Worm (Caenorhabditis elegans) whole organism, mixed stage, embryonic: Measurements from ENCODE around the gene C34F6.10.
A peak's percentile ranks its signal among the peaks of the same experiment; 100 is the strongest.

Source experiments
- M03D4.4 ChIP-seq: sonication (generic microtip); optimal IDR thresholded peaks from 2 replicates; lab custom pipeline; 2017; ENCODE audit warnings: mild to moderate bottlenecking, missing genetic modification characterization, missing compliant biosample characterization
- bed-3 ChIP-seq: fragments of 200-800 bp; sonication (Bioruptor generic); optimal IDR thresholded peaks from 3 replicates; lab custom pipeline; 2018; ENCODE audit warnings: mild to moderate bottlenecking, missing genetic modification characterization, moderate library complexity, missing compliant biosample characterization
- blmp-1 ChIP-seq: fragments of 150-350 bp; optimal IDR thresholded peaks from 2 replicates; lab custom pipeline; 2014; ENCODE audit warnings: missing biosample characterization, missing genetic modification characterization
- ceh-39 ChIP-seq: fragments of 150-350 bp; optimal IDR thresholded peaks from 2 replicates; lab custom pipeline; 2014; ENCODE audit warnings: missing biosample characterization, missing genetic modification characterization
- ceh-43 ChIP-seq: fragments of 200-800 bp; sonication (Bioruptor generic); optimal IDR thresholded peaks from 2 replicates; lab custom pipeline; 2018; ENCODE audit warnings: mild to moderate bottlenecking, missing genetic modification characterization, moderate library complexity, missing compliant biosample characterization
- ceh-83 ChIP-seq: fragments of 200-800 bp; sonication (Bioruptor generic); optimal IDR thresholded peaks from 2 replicates; lab custom pipeline; 2018; ENCODE audit warnings: mild to moderate bottlenecking, missing genetic modification characterization, missing compliant biosample characterization
- ces-1 ChIP-seq: fragments of 150-350 bp; optimal IDR thresholded peaks from 2 replicates; lab custom pipeline; 2014; ENCODE audit warnings: missing biosample characterization, missing genetic modification reagents, missing genetic modification characterization
- cnd-1 ChIP-seq: fragments of 200-800 bp; sonication (Bioruptor generic); optimal IDR thresholded peaks from 2 replicates; lab custom pipeline; 2018; ENCODE audit warnings: mild to moderate bottlenecking, missing genetic modification characterization, missing compliant biosample characterization
- drap-1 ChIP-seq: fragments of 200-800 bp; sonication (Bioruptor generic); optimal IDR thresholded peaks from 3 replicates; lab custom pipeline; 2018; ENCODE audit warnings: mild to moderate bottlenecking, missing genetic modification characterization, missing compliant biosample characterization
- elt-1 ChIP-seq: sonication (generic microtip); optimal IDR thresholded peaks from 2 replicates; lab custom pipeline; 2017; ENCODE audit warnings: missing genetic modification characterization, mild to moderate bottlenecking, missing compliant biosample characterization, antibody characterized with exemption, moderate library complexity, borderline replicate concordance; ENCODE audit not compliant: insufficient read depth
- elt-3 ChIP-seq: fragments of 150-350 bp; optimal IDR thresholded peaks from 2 replicates; lab custom pipeline; 2014; ENCODE audit warnings: missing biosample characterization, missing genetic modification characterization
- flh-1 ChIP-seq: fragments of 200-800 bp; sonication (Bioruptor generic); optimal IDR thresholded peaks from 2 replicates; lab custom pipeline; 2018; ENCODE audit warnings: mild to moderate bottlenecking, missing genetic modification characterization, moderate library complexity, missing compliant biosample characterization
- ham-2 ChIP-seq: fragments of 200-800 bp; sonication (Bioruptor generic); optimal IDR thresholded peaks from 2 replicates; lab custom pipeline; 2018; ENCODE audit warnings: mild to moderate bottlenecking, missing genetic modification characterization, missing compliant biosample characterization
- hlh-1 ChIP-seq: fragments of 150-350 bp; optimal IDR thresholded peaks from 2 replicates; lab custom pipeline; 2014; ENCODE audit warnings: missing biosample characterization, missing genetic modification reagents, missing genetic modification characterization
- lin-13 ChIP-seq: fragments of 150-350 bp; optimal IDR thresholded peaks from 2 replicates; lab custom pipeline; 2014; ENCODE audit warnings: missing biosample characterization, missing genetic modification characterization
- lin-32 ChIP-seq: fragments of 200-800 bp; sonication (Bioruptor generic); optimal IDR thresholded peaks from 2 replicates; lab custom pipeline; 2018; ENCODE audit warnings: mild to moderate bottlenecking, missing genetic modification characterization, missing compliant biosample characterization
- lsy-2 ChIP-seq: fragments of 150-350 bp; optimal IDR thresholded peaks from 2 replicates; lab custom pipeline; 2014; ENCODE audit warnings: missing biosample characterization, missing genetic modification characterization
- mab-5 ChIP-seq: fragments of 150-350 bp; optimal IDR thresholded peaks from 2 replicates; lab custom pipeline; 2014; ENCODE audit warnings: missing biosample characterization, missing genetic modification characterization
- mep-1 ChIP-seq: fragments of 150-350 bp; optimal IDR thresholded peaks from 2 replicates; lab custom pipeline; 2017; ENCODE audit warnings: missing biosample characterization, missing genetic modification reagents, missing genetic modification characterization, inconsistent platforms
- mls-2 ChIP-seq: sonication (generic microtip); optimal IDR thresholded peaks from 2 replicates; lab custom pipeline; 2016; ENCODE audit warnings: mild to moderate bottlenecking, missing genetic modification characterization, moderate library complexity, missing compliant biosample characterization
- nhr-12 ChIP-seq: fragments of 150-350 bp; optimal IDR thresholded peaks from 2 replicates; lab custom pipeline; 2014; ENCODE audit warnings: missing biosample characterization, missing genetic modification characterization
- nhr-2 ChIP-seq: fragments of 150-350 bp; optimal IDR thresholded peaks from 2 replicates; lab custom pipeline; 2014; ENCODE audit warnings: missing biosample characterization, missing genetic modification characterization
- nhr-237 ChIP-seq: fragments of 150-350 bp; optimal IDR thresholded peaks from 2 replicates; lab custom pipeline; 2014; ENCODE audit warnings: missing biosample characterization, missing genetic modification characterization
- nhr-28 ChIP-seq: fragments of 150-350 bp; optimal IDR thresholded peaks from 2 replicates; lab custom pipeline; 2014; ENCODE audit warnings: missing biosample characterization, missing genetic modification characterization
- nhr-76 ChIP-seq: sonication (generic microtip); optimal IDR thresholded peaks from 2 replicates; lab custom pipeline; 2017; ENCODE audit warnings: missing biosample characterization, missing genetic modification characterization
- pha-4 ChIP-seq: fragments of 150-350 bp; optimal IDR thresholded peaks from 2 replicates; lab custom pipeline; 2018; ENCODE audit warnings: missing biosample characterization, missing genetic modification reagents, missing genetic modification characterization
- sem-2 ChIP-seq: fragments of 200-800 bp; sonication (Bioruptor generic); optimal IDR thresholded peaks from 2 replicates; lab custom pipeline; 2018; ENCODE audit warnings: mild to moderate bottlenecking, missing genetic modification characterization, missing compliant biosample characterization
- snpc-4 ChIP-seq: fragments of 150-350 bp; optimal IDR thresholded peaks from 2 replicates; lab custom pipeline; 2014; ENCODE audit warnings: missing biosample characterization, missing genetic modification characterization
- sptf-1 ChIP-seq: sonication (generic microtip); optimal IDR thresholded peaks from 2 replicates; lab custom pipeline; 2017; ENCODE audit warnings: mild to moderate bottlenecking, missing genetic modification characterization, moderate library complexity, missing compliant biosample characterization
- tbx-8 ChIP-seq: fragments of 200-800 bp; sonication (Bioruptor generic); optimal IDR thresholded peaks from 2 replicates; lab custom pipeline; 2018; ENCODE audit warnings: mild to moderate bottlenecking, missing genetic modification characterization, moderate library complexity, missing compliant biosample characterization
- unc-120 ChIP-seq: sonication (generic microtip); optimal IDR thresholded peaks from 2 replicates; lab custom pipeline; 2017; ENCODE audit warnings: missing genetic modification characterization, missing compliant biosample characterization; ENCODE audit not compliant: poor library complexity, severe bottlenecking
- unc-39 ChIP-seq: fragments of 150-350 bp; optimal IDR thresholded peaks from 2 replicates; lab custom pipeline; 2014; ENCODE audit warnings: missing biosample characterization, missing genetic modification characterization
- unc-62 ChIP-seq: fragments of 150-350 bp; optimal IDR thresholded peaks from 2 replicates; lab custom pipeline; 2014; ENCODE audit warnings: missing biosample characterization, missing genetic modification reagents, missing genetic modification characterization
- zip-8 ChIP-seq: fragments of 150-350 bp; optimal IDR thresholded peaks from 2 replicates; lab custom pipeline; 2014; ENCODE audit warnings: missing biosample characterization, missing genetic modification characterization
- ztf-11 ChIP-seq: fragments of 150-350 bp; optimal IDR thresholded peaks from 2 replicates; lab custom pipeline; 2014; ENCODE audit warnings: missing biosample characterization, missing genetic modification characterization

C34F6.10 gene

ce11 chrX:11257071-11257470, 16.6 kb upstream of the C34F6.10 start, which contains the start of gene C03A3.1:
TSS of gene C03A3.1 (plus strand) at chrX:11257361.
- TF ChIP-seq sptf-1 (peak; percentile 35), unc-120 (tag; lab: Kevin White, UChicago) (peak; percentile 40), pha-4 (tag; lab: Kevin White, UChicago) (no peak), elt-1 (tag; lab: Kevin White, UChicago) (no peak), zip-8 (no peak), lsy-2 (no peak), ceh-43 (no peak), mls-2 (peak; percentile 51), ztf-11 (tag; lab: Kevin White, UChicago) (no peak), hlh-1 (tag; lab: Kevin White, UChicago) (peak; percentile 14), ham-2 (no peak), drap-1 (GFP tag; lab: Kevin White, UChicago) (peak; percentile 47), elt-3 (tag; lab: Kevin White, UChicago) (no peak), sem-2 (no peak), cnd-1 (tag; lab: Kevin White, UChicago) (peak; percentile 61), tbx-8 (GFP tag; lab: Kevin White, UChicago) (no peak), nhr-28 (tag; lab: Kevin White, UChicago) (no peak), lin-13 (tag; lab: Kevin White, UChicago) (peak; percentile 17), nhr-76 (tag; lab: Kevin White, UChicago) (no peak), blmp-1 (tag; lab: Kevin White, UChicago) (no peak), bed-3 (GFP tag; lab: Kevin White, UChicago) (no peak), ceh-83 (GFP tag; lab: Kevin White, UChicago) (no peak), ceh-39 (tag; lab: Kevin White, UChicago) (no peak), unc-39 (tag; lab: Kevin White, UChicago) (no peak), nhr-12 (tag; lab: Kevin White, UChicago) (no peak), snpc-4 (tag; lab: Kevin White, UChicago) (no peak), mep-1 (no peak), ces-1 (peak; percentile 36), nhr-2 (tag; lab: Kevin White, UChicago) (no peak), mab-5 (no peak), flh-1 (GFP tag; lab: Kevin White, UChicago) (no peak), unc-62 (no peak), lin-32 (GFP tag; lab: Kevin White, UChicago) (peak; percentile 29), M03D4.4 (no peak), nhr-237 (no peak)

DNA sequence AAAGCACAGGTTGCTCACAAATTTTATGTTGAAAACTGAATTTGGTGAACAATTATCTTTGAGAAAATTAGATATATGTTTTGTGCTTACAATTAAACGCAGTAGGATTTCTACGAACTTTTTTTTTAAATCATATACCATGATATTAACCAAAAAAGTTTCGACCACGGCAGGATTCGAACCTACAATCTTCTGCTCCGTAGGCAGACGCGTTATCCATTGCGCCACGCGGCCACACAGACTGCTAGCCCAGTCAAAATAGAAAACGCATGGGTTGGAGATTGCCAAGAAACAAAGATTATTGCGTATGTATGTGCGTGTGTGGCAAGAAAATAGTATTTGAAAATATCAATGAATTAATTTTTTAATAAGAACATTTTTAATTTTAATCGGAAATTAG, 12.0 kb upstream of the C34F6.10 start:
- peak; percentile 57 for TF ChIP-seq ceh-43
- TF ChIP-seq drap-1 (GFP tag; lab: Kevin White, UChicago): peak; percentile 61
- TF ChIP-seq nhr-76 (tag; lab: Kevin White, UChicago): no peak
- TF ChIP-seq cnd-1 (tag; lab: Kevin White, UChicago): peak; percentile 62
- peak; percentile 30 for TF ChIP-seq bed-3 (GFP tag; lab: Kevin White, UChicago)
- no peak for TF ChIP-seq snpc-4 (tag; lab: Kevin White, UChicago)
- peak; percentile 32 for TF ChIP-seq zip-8
- TF ChIP-seq flh-1 (GFP tag; lab: Kevin White, UChicago): peak; percentile 39
- TF ChIP-seq sptf-1: peak; percentile 73
- TF ChIP-seq ces-1: no peak
- TF ChIP-seq hlh-1 (tag; lab: Kevin White, UChicago): no peak
- no peak for TF ChIP-seq unc-62
- TF ChIP-seq M03D4.4: peak; percentile 69
- peak; percentile 53 for TF ChIP-seq lin-32 (GFP tag; lab: Kevin White, UChicago)
- peak; percentile 42 for TF ChIP-seq mep-1
- TF ChIP-seq unc-120 (tag; lab: Kevin White, UChicago): peak; percentile 70
- no peak for TF ChIP-seq unc-39 (tag; lab: Kevin White, UChicago)
- no peak for TF ChIP-seq pha-4 (tag; lab: Kevin White, UChicago)
- TF ChIP-seq ceh-83 (GFP tag; lab: Kevin White, UChicago): peak; percentile 85
- TF ChIP-seq sem-2: peak; percentile 65
- peak; percentile 28 for TF ChIP-seq tbx-8 (GFP tag; lab: Kevin White, UChicago)
- peak; percentile 37 for TF ChIP-seq ham-2
- peak; percentile 78 for TF ChIP-seq mls-2
- TF ChIP-seq mab-5: no peak

- no peak for TF ChIP-seq lin-13 (tag; lab: Kevin White, UChicago)
- TF ChIP-seq mls-2: no peak
- TF ChIP-seq lin-32 (GFP tag; lab: Kevin White, UChicago): no peak
- no peak for TF ChIP-seq unc-62
- TF ChIP-seq unc-120 (tag; lab: Kevin White, UChicago): no peak
- no peak for TF ChIP-seq ceh-43
- TF ChIP-seq nhr-12 (tag; lab: Kevin White, UChicago): no peak
- no peak for TF ChIP-seq elt-1 (tag; lab: Kevin White, UChicago)
- no peak for TF ChIP-seq ces-1
These were observed 11.5 kb upstream of the C34F6.10 start for ce11 chrX:11251928-11252327.
